Worm (Caenorhabditis elegans) whole organism, L3 larva: Measurements from ENCODE around the gene F44F4.3.

Experiments
- egl-27 ChIP-seq: sonication (generic microtip); optimal IDR thresholded peaks from 4 replicates; lab custom pipeline; 2017; ENCODE audit warnings: missing biosample characterization, missing genetic modification reagents, missing genetic modification characterization
- eor-1 ChIP-seq, 2 experiments: fragments of 150-350 bp; optimal IDR thresholded peaks; 2 replicates each; lab custom pipeline; 2014 to 2018; ENCODE audit warnings: missing biosample characterization in 2 of 2, missing genetic modification characterization in 2 of 2
- mml-1 ChIP-seq: fragments of 150-350 bp; sonication (generic microtip); optimal IDR thresholded peaks from 3 replicates; lab custom pipeline; 2014; ENCODE audit warnings: missing biosample characterization, missing genetic modification characterization
- nfya-1 ChIP-seq: sonication (generic microtip); optimal IDR thresholded peaks from 2 replicates; lab custom pipeline; 2017; ENCODE audit warnings: missing genetic modification characterization, mild to moderate bottlenecking, missing compliant biosample characterization, antibody characterized with exemption, moderate library complexity; ENCODE audit not compliant: insufficient read depth
- nhr-237 ChIP-seq: fragments of 150-350 bp; optimal IDR thresholded peaks from 2 replicates; lab custom pipeline; 2014; ENCODE audit warnings: missing biosample characterization, missing genetic modification characterization
- nhr-28 ChIP-seq: fragments of 150-350 bp; optimal IDR thresholded peaks from 2 replicates; lab custom pipeline; 2014; ENCODE audit warnings: missing biosample characterization, missing genetic modification characterization
- nhr-77 ChIP-seq: fragments of 150-350 bp; optimal IDR thresholded peaks from 2 replicates; lab custom pipeline; 2014; ENCODE audit warnings: missing biosample characterization, missing genetic modification characterization
- pha-4 ChIP-seq: fragments of 150-350 bp; optimal IDR thresholded peaks from 2 replicates; lab custom pipeline; 2014; ENCODE audit warnings: missing biosample characterization, missing genetic modification reagents, missing genetic modification characterization
- ztf-11 ChIP-seq: fragments of 150-350 bp; optimal IDR thresholded peaks from 2 replicates; lab custom pipeline; 2014; ENCODE audit warnings: missing biosample characterization, missing genetic modification characterization

DNA sequence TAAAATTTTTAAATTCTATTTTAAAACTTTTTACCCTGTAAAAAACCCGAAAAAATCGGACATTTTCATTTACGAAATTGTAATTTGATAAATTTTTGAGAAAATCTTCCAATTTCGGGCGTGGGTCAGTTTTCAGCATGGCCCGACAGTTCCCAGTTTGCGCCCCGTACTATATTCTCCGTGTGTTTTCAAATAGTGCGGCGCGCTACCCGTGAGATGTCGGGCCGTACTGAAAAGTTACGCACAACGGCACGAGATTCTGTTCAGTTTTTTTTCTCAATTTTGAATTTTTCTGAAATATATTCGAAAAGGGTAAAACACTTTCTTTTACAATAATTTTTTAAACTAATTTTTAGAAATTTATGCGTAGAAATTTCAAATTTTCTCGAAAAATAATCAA is 38.7 kb downstream of the F44F4.3 start:
- TF ChIP-seq mml-1 (tag; lab: Kevin White, UChicago) (no peak), ztf-11 (tag; lab: Kevin White, UChicago) (no peak), eor-1 (tag; optimal IDR thresholded peaks at IDR 0.05; lab: Kevin White, UChicago) (no peak), nfya-1 (tag; lab: Kevin White, UChicago) (no peak), nhr-77 (tag; lab: Kevin White, UChicago) (no peak), pha-4 (tag; lab: Kevin White, UChicago) (no peak), nhr-237 (tag; lab: Kevin White, UChicago) (no peak), egl-27 (no peak), nhr-28 (no peak)
